Fruit fly (Drosophila melanogaster): Measurements from ENCODE around the gene Cmpk.

Gene Cmpk

DNA sequence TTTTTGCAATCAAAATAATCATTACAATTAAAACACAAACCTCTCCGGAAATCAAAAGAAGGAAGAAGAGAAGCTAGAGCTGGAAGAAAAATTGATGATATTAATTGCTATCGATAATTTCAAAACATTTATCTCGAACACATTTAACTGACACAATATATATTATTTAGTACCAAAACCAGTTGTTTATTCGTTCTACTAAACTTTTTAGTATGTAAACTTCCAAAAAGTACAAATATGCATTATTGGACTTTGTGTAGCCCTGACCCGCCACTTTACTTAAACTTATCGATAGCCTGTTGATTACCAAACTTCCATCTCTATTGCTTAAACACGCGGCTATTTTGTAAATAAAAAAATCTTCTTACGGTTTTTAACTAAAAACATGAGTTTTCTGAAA lies 4.0 kb upstream of the Cmpk start, which contains the start of the genes RpL34a and Trmt61 (continued):
- TF ChIP-seq CG10565 (GFP tag; optimal IDR thresholded peaks at IDR 0.05) (peak; percentile 35), CG18476 (GFP tag; optimal IDR thresholded peaks at IDR 0.05) (peak; percentile 44), tll (GFP tag; optimal IDR thresholded peaks at IDR 0.05) (peak in 1 of 2 experiments; percentile 39), hb (GFP tag; IDR thresholded peaks at IDR 0.05; ENCODE audit: partially characterized antibody) (peak; percentile 80), CG1792 (GFP tag; optimal IDR thresholded peaks at IDR 0.05) (peak; percentile 51), dimm (GFP tag; IDR thresholded peaks at IDR 0.05) (no peak), exex (tag; optimal IDR thresholded peaks at IDR 0.05) (peak; percentile 83), CG5180 (GFP tag; optimal IDR thresholded peaks at IDR 0.05) (peak; percentile 78), CG16815 (GFP tag; optimal IDR thresholded peaks at IDR 0.05) (peak; percentile 28), CG8478 (optimal IDR thresholded peaks at IDR 0.05) (no peak), CG30020 (tag; optimal IDR thresholded peaks at IDR 0.05) (peak; percentile 76), CG4404 (GFP tag; IDR thresholded peaks at IDR 0.05) (no peak), CG34376 (GFP tag; optimal IDR thresholded peaks at IDR 0.05) (peak; percentile 97), CG16779 (GFP tag; IDR thresholded peaks at IDR 0.05) (no peak), CG33557 (GFP tag; optimal IDR thresholded peaks at IDR 0.05) (peak; percentile 94), so (GFP tag; IDR thresholded peaks at IDR 0.05) (peak; percentile 80), mld (GFP tag; IDR thresholded peaks at IDR 0.05; ENCODE audit: partially characterized antibody) (no peak; the same call in 2 of the 3 replicates), CG10462 (GFP tag; optimal IDR thresholded peaks at IDR 0.05) (peak; percentile 74), HLHmδ (GFP tag; optimal IDR thresholded peaks at IDR 0.05) (no peak), kay (GFP tag; optimal IDR thresholded peaks at IDR 0.05) (peak; percentile 63), CG1647 (GFP tag; optimal IDR thresholded peaks at IDR 0.05) (peak; percentile 63), CG7271 (tag; optimal IDR thresholded peaks at IDR 0.05) (peak; percentile 96), danr (GFP tag; IDR thresholded peaks at IDR 0.05) (peak; percentile 41; the same call in 1 of the 2 replicates), CG4424 (GFP tag; optimal IDR thresholded peaks at IDR 0.05) (peak; percentile 87), cwo (GFP tag; optimal IDR thresholded peaks at IDR 0.05) (peak; percentile 63), PHDP (tag; optimal IDR thresholded peaks at IDR 0.05) (peak; percentile 92), CG18599 (GFP tag; optimal IDR thresholded peaks at IDR 0.05) (peak; percentile 88), pho (GFP tag; optimal IDR thresholded peaks at IDR 0.05) (peak; percentile 81), Gsc (GFP tag; IDR thresholded peaks at IDR 0.05) (no peak), pb (GFP tag; optimal IDR thresholded peaks at IDR 0.05) (peak; percentile 64), sug (tag; optimal IDR thresholded peaks at IDR 0.05) (peak; percentile 90), CG4820 (GFP tag; optimal IDR thresholded peaks at IDR 0.05) (peak; percentile 78), CG9437 (GFP tag; optimal IDR thresholded peaks at IDR 0.05) (peak; percentile 86), mam (GFP tag; optimal IDR thresholded peaks at IDR 0.05) (peak; percentile 78), ERR (GFP tag; optimal IDR thresholded peaks at IDR 0.05) (peak; percentile 27), org-1 (GFP tag; optimal IDR thresholded peaks at IDR 0.05) (peak; percentile 79), CG11504 (tag; optimal IDR thresholded peaks at IDR 0.05) (peak; percentile 84), E2f1 (GFP tag; IDR thresholded peaks at IDR 0.05) (peak; percentile 84), Lhr (GFP tag; optimal IDR thresholded peaks at IDR 0.05) (peak; percentile 88), z (GFP tag; IDR thresholded peaks at IDR 0.05) (no peak), CG13894 (tag; optimal IDR thresholded peaks at IDR 0.05) (peak; percentile 78), Scr (GFP tag; IDR thresholded peaks at IDR 0.05; ENCODE audit: partially characterized antibody) (peak; percentile 92), unpg (GFP tag; optimal IDR thresholded peaks at IDR 0.05) (peak; percentile 85), CG16863 (GFP tag; optimal IDR thresholded peaks at IDR 0.05) (peak; percentile 59), Trl (optimal IDR thresholded peaks at IDR 0.05) (no peak), Trl (GFP tag; optimal IDR thresholded peaks at IDR 0.05) (peak; percentile 83), CG11085 (GFP tag; IDR thresholded peaks at IDR 0.05) (peak; percentile 68), dati (GFP tag; IDR thresholded peaks at IDR 0.05) (no peak), CG32772 (GFP tag; IDR thresholded peaks at IDR 0.05) (peak; percentile 64), pum (GFP tag; optimal IDR thresholded peaks at IDR 0.05) (peak; percentile 69), da (GFP tag; optimal IDR thresholded peaks at IDR 0.05) (peak; percentile 5)

Data from whole organism, embryonic.